Worm (Caenorhabditis elegans): ENCODE results near the gene fipr-5.

- TF ChIP-seq ztf-28 (GFP tag; IDR thresholded peaks at IDR 0.05): no peak
- TF ChIP-seq lin-35 (GFP tag; optimal IDR thresholded peaks at IDR 0.05): peak in 1 of 3 experiments; percentile 55
- no peak for TF ChIP-seq gei-17 (GFP tag; optimal IDR thresholded peaks at IDR 0.05)
- TF ChIP-seq unc-62 (GFP tag; optimal IDR thresholded peaks at IDR 0.05): no peak
- TF ChIP-seq lin-40 (tag; optimal IDR thresholded peaks at IDR 0.05): peak; percentile 61
Measured at ce11 chrV:10204863-10205338, 16.3 kb downstream of the fipr-5 start, which contains the start of the genes ZK856.19 and ZK856.11.
